Fruit fly (Drosophila melanogaster): ENCODE results near the gene CG18048.
A peak's percentile ranks its signal among the peaks of the same experiment; 100 is the strongest.

Gene CG18048

DNA sequence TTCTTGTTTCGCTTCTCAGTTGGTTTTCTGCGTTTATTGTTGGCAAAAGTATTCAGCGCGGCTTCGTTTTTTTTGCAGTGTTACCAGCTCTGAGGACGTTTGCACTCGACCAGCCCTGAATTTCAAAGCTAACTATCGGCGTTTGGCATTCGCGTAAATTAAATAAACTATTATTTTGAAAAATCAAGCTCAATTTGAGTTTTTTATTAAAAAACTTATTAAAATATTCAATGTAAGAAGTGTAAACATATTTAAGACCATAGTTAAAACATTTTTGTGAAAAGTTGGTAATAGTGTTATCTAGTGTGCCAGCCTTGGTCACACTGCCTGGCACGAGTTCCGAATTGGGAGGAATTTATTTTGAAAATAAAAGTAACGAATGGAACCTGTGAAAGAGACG lies at the start of gene CG18048, which contains the start of gene SmD2:
Gene CG18048 (plus strand): TSS at position 298 of the 400 bp plus-strand sequence.
Gene SmD2 (minus strand): TSS at position 98 of the 400 bp plus-strand sequence.
- TF ChIP-seq Sox15 (GFP tag; optimal IDR thresholded peaks at IDR 0.05), result no peak
- no peak for TF ChIP-seq Eip93F (GFP tag; optimal IDR thresholded peaks at IDR 0.05)
- no peak for TF ChIP-seq Gug (GFP tag; IDR thresholded peaks at IDR 0.05)
- no peak for TF ChIP-seq Lpt (GFP tag; optimal IDR thresholded peaks at IDR 0.05)
- TF ChIP-seq Sox102F (GFP tag; optimal IDR thresholded peaks at IDR 0.05), result no peak
- no peak for TF ChIP-seq CG11294 (GFP tag; IDR thresholded peaks at IDR 0.05)
- peak; percentile 8 for TF ChIP-seq cyc (GFP tag; optimal IDR thresholded peaks at IDR 0.05)
- no peak for TF ChIP-seq CG9139 (GFP tag; optimal IDR thresholded peaks at IDR 0.05)
- no peak for TF ChIP-seq eg (GFP tag; IDR thresholded peaks at IDR 0.05)
- TF ChIP-seq Smox (GFP tag; optimal IDR thresholded peaks at IDR 0.05), result no peak
- peak; percentile 3 for TF ChIP-seq CG31627 (GFP tag; optimal IDR thresholded peaks at IDR 0.05)
- no peak for TF ChIP-seq fkh (GFP tag; optimal IDR thresholded peaks at IDR 0.05)
- no peak for TF ChIP-seq Met (GFP tag; optimal IDR thresholded peaks at IDR 0.05)
- TF ChIP-seq ss (GFP tag; optimal IDR thresholded peaks at IDR 0.05), result no peak
- no peak for TF ChIP-seq CG1621 (tag; optimal IDR thresholded peaks at IDR 0.05)
- no peak for TF ChIP-seq achi (GFP tag; optimal IDR thresholded peaks at IDR 0.05)
- no peak for TF ChIP-seq Ets96B (tag; optimal IDR thresholded peaks at IDR 0.05)
- TF ChIP-seq esn (GFP tag; optimal IDR thresholded peaks at IDR 0.05), result peak; percentile 3
- no peak for TF ChIP-seq CG32006 (GFP tag; optimal IDR thresholded peaks at IDR 0.05)
- no peak for TF ChIP-seq CG6854 (GFP tag; optimal IDR thresholded peaks at IDR 0.05)
- no peak for TF ChIP-seq acj6 (GFP tag; optimal IDR thresholded peaks at IDR 0.05)
- peak; percentile 49 for TF ChIP-seq Eip78C (GFP tag)
- no peak for TF ChIP-seq CG6808 (GFP tag; optimal IDR thresholded peaks at IDR 0.05)
- TF ChIP-seq topi (GFP tag; optimal IDR thresholded peaks at IDR 0.05), result no peak
- TF ChIP-seq fd59A (GFP tag; optimal IDR thresholded peaks at IDR 0.05), result no peak
- peak; percentile 12 for TF ChIP-seq CG3032 (tag; optimal IDR thresholded peaks at IDR 0.05)
- TF ChIP-seq dac (GFP tag; optimal IDR thresholded peaks at IDR 0.05), result no peak
- TF ChIP-seq CG8119 (GFP tag; IDR thresholded peaks at IDR 0.05), result no peak
- TF ChIP-seq Sox14 (GFP tag; optimal IDR thresholded peaks at IDR 0.05), result peak; percentile 48
- TF ChIP-seq CG15336 (GFP tag; IDR thresholded peaks at IDR 0.05), result no peak
- TF ChIP-seq Eip75B (GFP tag; optimal IDR thresholded peaks at IDR 0.05), result no peak
- TF ChIP-seq Ets21C (GFP tag; optimal IDR thresholded peaks at IDR 0.05), result no peak
- TF ChIP-seq CG3919 (GFP tag; optimal IDR thresholded peaks at IDR 0.05), result no peak
- peak; percentile 3 for TF ChIP-seq dsx (GFP tag; optimal IDR thresholded peaks at IDR 0.05; ENCODE audit: poor library complexity, severe bottlenecking)
- no peak for TF ChIP-seq svp (GFP tag)
- TF ChIP-seq salr (GFP tag; optimal IDR thresholded peaks at IDR 0.05), result no peak
- TF ChIP-seq lz (GFP tag; optimal IDR thresholded peaks at IDR 0.05), result no peak
- TF ChIP-seq CG16779 (tag; optimal IDR thresholded peaks at IDR 0.05), result no peak
- no peak for TF ChIP-seq CG7368 (GFP tag; optimal IDR thresholded peaks at IDR 0.05)
- TF ChIP-seq CG8632 (GFP tag; optimal IDR thresholded peaks at IDR 0.05), result no peak
- TF ChIP-seq Hr38 (GFP tag; optimal IDR thresholded peaks at IDR 0.05), result no peak
- TF ChIP-seq CG11762 (GFP tag; optimal IDR thresholded peaks at IDR 0.05; ENCODE audit: insufficient read depth), result no peak

DNA sequence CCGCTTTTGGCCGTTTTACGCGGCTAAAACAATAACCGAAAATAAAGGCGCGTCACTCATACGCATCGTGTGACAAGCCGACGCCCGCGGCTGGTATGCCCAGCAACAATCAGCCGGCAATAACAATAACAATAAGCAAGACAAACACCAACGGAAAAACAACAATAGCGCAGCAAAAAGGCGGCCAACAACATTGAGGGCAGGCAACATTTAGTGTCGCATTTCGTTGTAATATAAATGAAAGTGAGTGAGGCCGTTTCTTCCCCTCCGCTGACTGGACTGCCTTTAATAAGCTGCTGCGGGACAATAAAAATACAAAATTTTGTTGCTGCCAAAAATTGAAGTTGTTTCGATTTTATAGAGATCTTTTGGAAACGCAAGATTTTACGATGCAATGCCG lies 48.7 kb upstream of the CG18048 start:
- no peak for TF ChIP-seq Sox102F (GFP tag; optimal IDR thresholded peaks at IDR 0.05)
- no peak for TF ChIP-seq CG32006 (GFP tag; optimal IDR thresholded peaks at IDR 0.05)
- TF ChIP-seq CG15336 (GFP tag; IDR thresholded peaks at IDR 0.05), result no peak
- TF ChIP-seq Met (GFP tag; optimal IDR thresholded peaks at IDR 0.05), result no peak
- no peak for TF ChIP-seq fkh (GFP tag; optimal IDR thresholded peaks at IDR 0.05)
- no peak for TF ChIP-seq achi (GFP tag; optimal IDR thresholded peaks at IDR 0.05)
- no peak for TF ChIP-seq CG34406 (GFP tag; optimal IDR thresholded peaks at IDR 0.05)
- no peak for TF ChIP-seq CG10669 (GFP tag; optimal IDR thresholded peaks at IDR 0.05)
